Fruit fly (Drosophila melanogaster): ENCODE measurements around the gene CG33639.

The CG33639 gene

DNA sequence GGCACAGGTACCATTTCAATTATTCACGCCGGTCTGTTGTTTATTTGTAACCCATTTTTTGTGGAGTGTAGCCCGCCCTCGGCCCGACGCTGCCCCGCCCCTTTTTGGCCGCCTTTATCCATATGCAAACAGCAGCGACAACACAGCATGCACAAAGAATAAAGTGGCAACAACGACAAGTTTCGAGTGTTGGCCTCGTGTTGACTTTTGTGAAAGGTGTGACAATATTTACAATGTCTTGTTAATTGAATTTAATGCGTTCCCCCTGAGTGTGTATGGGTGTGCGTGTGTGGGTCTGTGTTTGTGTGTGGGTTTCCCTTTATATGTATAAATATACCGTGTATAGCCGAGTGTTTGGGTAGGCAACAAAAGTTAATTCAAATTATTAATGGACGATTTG lies 12.0 kb upstream of the CG33639 start (continued):
- TF ChIP-seq Sry-β (GFP tag; optimal IDR thresholded peaks at IDR 0.05) (peak; percentile 21), CG13424 (tag; optimal IDR thresholded peaks at IDR 0.05) (peak; percentile 5), Neu2 (GFP tag; optimal IDR thresholded peaks at IDR 0.05; ENCODE audit: borderline replicate concordance) (no peak), CG18262 (tag; optimal IDR thresholded peaks at IDR 0.05) (peak; percentile 12), Six4 (GFP tag; optimal IDR thresholded peaks at IDR 0.05) (no peak), hbn (GFP tag; IDR thresholded peaks at IDR 0.05; ENCODE audit: partially characterized antibody) (no peak), HLHmδ (GFP tag; optimal IDR thresholded peaks at IDR 0.05) (peak; percentile 66), CG2202 (tag; optimal IDR thresholded peaks at IDR 0.05) (peak; percentile 46), cg (GFP tag; optimal IDR thresholded peaks at IDR 0.05) (no peak), dmrt99B (tag; optimal IDR thresholded peaks at IDR 0.05) (peak; percentile 25), CG10431 (GFP tag; optimal IDR thresholded peaks at IDR 0.05) (peak; percentile 46), CG6813 (GFP tag; optimal IDR thresholded peaks at IDR 0.05) (peak; percentile 51), CG18764 (GFP tag; optimal IDR thresholded peaks at IDR 0.05) (peak; percentile 14), nerfin-1 (tag; optimal IDR thresholded peaks at IDR 0.05) (peak; percentile 37), fd64A (GFP tag; optimal IDR thresholded peaks at IDR 0.05) (peak; percentile 65), Ravus (GFP tag; IDR thresholded peaks at IDR 0.05) (no peak), Med (GFP tag) (peak; percentile 69), ewg (GFP tag; optimal IDR thresholded peaks at IDR 0.05) (peak; percentile 7), D (optimal IDR thresholded peaks at IDR 0.05) (no peak), D (GFP tag; optimal IDR thresholded peaks at IDR 0.05) (peak; percentile 38), CG17359 (tag; optimal IDR thresholded peaks at IDR 0.05) (peak; percentile 50), onecut (GFP tag; IDR thresholded peaks at IDR 0.05) (0 out of 2 replicates have a peak, but pooled peaks have one; percentile 15), CG12659 (GFP tag; optimal IDR thresholded peaks at IDR 0.05) (no peak), CG2712 (tag; optimal IDR thresholded peaks at IDR 0.05) (peak; percentile 40), CG1529 (GFP tag; optimal IDR thresholded peaks at IDR 0.05) (peak; percentile 46), NC2α (GFP tag; optimal IDR thresholded peaks at IDR 0.05) (no peak), tll (GFP tag; optimal IDR thresholded peaks at IDR 0.05) (no peak), CG10366 (GFP tag; IDR thresholded peaks at IDR 0.05) (no peak), zfh1 (GFP tag; IDR thresholded peaks at IDR 0.05) (0 out of 3 replicates have a peak, but pooled peaks have one; percentile 23), CG33557 (GFP tag; optimal IDR thresholded peaks at IDR 0.05) (peak; percentile 68), CG17912 (GFP tag; optimal IDR thresholded peaks at IDR 0.05) (peak; percentile 7), CG2678 (tag; optimal IDR thresholded peaks at IDR 0.05) (peak; percentile 56), Lpt (GFP tag; optimal IDR thresholded peaks at IDR 0.05) (no peak), HLH54F (GFP tag; optimal IDR thresholded peaks at IDR 0.05) (no peak), Xrp1 (GFP tag; IDR thresholded peaks at IDR 0.05) (peak; percentile 65), peb (GFP tag; IDR thresholded peaks at IDR 0.05) (no peak), CG12299 (tag; optimal IDR thresholded peaks at IDR 0.05) (peak; percentile 12), Awh (GFP tag; IDR thresholded peaks at IDR 0.05) (peak; percentile 28; the same call in 1 of the 2 replicates), Lim3 (GFP tag; IDR thresholded peaks at IDR 0.05) (no peak), CG1233 (GFP tag; optimal IDR thresholded peaks at IDR 0.05) (peak; percentile 54), sc (optimal IDR thresholded peaks at IDR 0.05) (no peak), sc (GFP tag; optimal IDR thresholded peaks at IDR 0.05) (peak; percentile 26), CG15696 (tag; optimal IDR thresholded peaks at IDR 0.05) (peak; percentile 31), Doc2 (GFP tag; IDR thresholded peaks at IDR 0.05) (no peak), CG17328 (GFP tag; IDR thresholded peaks at IDR 0.05) (no peak), Blimp-1 (GFP tag; optimal IDR thresholded peaks at IDR 0.05) (peak; percentile 68), CG4707 (GFP tag; optimal IDR thresholded peaks at IDR 0.05) (peak; percentile 32), CG1602 (GFP tag; optimal IDR thresholded peaks at IDR 0.05) (no peak), seq (GFP tag; IDR thresholded peaks at IDR 0.05) (no peak), CG6254 (GFP tag; optimal IDR thresholded peaks at IDR 0.05) (peak; percentile 20), CG12071 (GFP tag; optimal IDR thresholded peaks at IDR 0.05) (peak; percentile 19)

Measured in whole organism, embryonic.